Worm (Caenorhabditis elegans): ENCODE measurements around the gene F36G9.7.

Gene F36G9.7

ce11 chrV:15969653-15970052 is at the start of gene F36G9.7:
Gene F36G9.7 (minus strand): TSS chrV:15969753.
- TF ChIP-seq ceh-39 (tag; optimal IDR thresholded peaks at IDR 0.05) (no peak), unc-62 (GFP tag; optimal IDR thresholded peaks at IDR 0.05) (no peak), unc-120 (tag; optimal IDR thresholded peaks at IDR 0.05; ENCODE audit: poor library complexity, severe bottlenecking) (no peak), mep-1 (tag; optimal IDR thresholded peaks at IDR 0.05) (no peak), lin-13 (tag; optimal IDR thresholded peaks at IDR 0.05) (no peak)

- TF ChIP-seq ces-1 (GFP tag; optimal IDR thresholded peaks at IDR 0.05) = no peak
- no peak for TF ChIP-seq ceh-39 (tag; optimal IDR thresholded peaks at IDR 0.05)
- no peak for TF ChIP-seq ham-2 (GFP tag; optimal IDR thresholded peaks at IDR 0.05)
- no peak for TF ChIP-seq bed-3 (GFP tag; optimal IDR thresholded peaks at IDR 0.05)
- TF ChIP-seq mls-2 (tag; optimal IDR thresholded peaks at IDR 0.05) = no peak
- no peak for TF ChIP-seq pha-4 (tag; optimal IDR thresholded peaks at IDR 0.05)
- no peak for TF ChIP-seq hlh-1 (tag; optimal IDR thresholded peaks at IDR 0.05)
- no peak for TF ChIP-seq elt-3 (tag; optimal IDR thresholded peaks at IDR 0.05)
- no peak for TF ChIP-seq sptf-1 (tag; optimal IDR thresholded peaks at IDR 0.05)
- TF ChIP-seq M03D4.4 (tag; optimal IDR thresholded peaks at IDR 0.05) = no peak
- TF ChIP-seq ceh-83 (GFP tag; optimal IDR thresholded peaks at IDR 0.05) = no peak
- no peak for TF ChIP-seq mab-5 (tag; optimal IDR thresholded peaks at IDR 0.05)
- TF ChIP-seq flh-1 (GFP tag; optimal IDR thresholded peaks at IDR 0.05) = no peak
Measured at ce11 chrV:16017671-16018070, 48.1 kb upstream of the F36G9.7 start, which contains the start of gene srx-43. Gene srx-43 (plus strand): TSS chrV:16017971.

- TF ChIP-seq nhr-12 (tag; optimal IDR thresholded peaks at IDR 0.05) (no peak), blmp-1 (tag; optimal IDR thresholded peaks at IDR 0.05) (no peak), nhr-237 (tag; optimal IDR thresholded peaks at IDR 0.05) (no peak), ham-2 (GFP tag; optimal IDR thresholded peaks at IDR 0.05) (no peak), unc-62 (GFP tag; optimal IDR thresholded peaks at IDR 0.05) (no peak)
Measured at ce11 chrV:16016977-16017376, 47.4 kb upstream of the F36G9.7 start.

- TF ChIP-seq unc-62 (GFP tag; optimal IDR thresholded peaks at IDR 0.05) = no peak
- no peak for TF ChIP-seq tbx-8 (GFP tag; optimal IDR thresholded peaks at IDR 0.05)
- TF ChIP-seq ces-1 (GFP tag; optimal IDR thresholded peaks at IDR 0.05) = no peak
- no peak for TF ChIP-seq ztf-11 (tag; optimal IDR thresholded peaks at IDR 0.05)
- no peak for TF ChIP-seq nhr-237 (tag; optimal IDR thresholded peaks at IDR 0.05)
- no peak for TF ChIP-seq blmp-1 (tag; optimal IDR thresholded peaks at IDR 0.05)
- no peak for TF ChIP-seq M03D4.4 (tag; optimal IDR thresholded peaks at IDR 0.05)
- TF ChIP-seq ceh-39 (tag; optimal IDR thresholded peaks at IDR 0.05) = no peak
- no peak for TF ChIP-seq unc-120 (tag; optimal IDR thresholded peaks at IDR 0.05; ENCODE audit: poor library complexity, severe bottlenecking)
- TF ChIP-seq ceh-43 (GFP tag; optimal IDR thresholded peaks at IDR 0.05) = no peak
- TF ChIP-seq mep-1 (tag; optimal IDR thresholded peaks at IDR 0.05) = no peak
- TF ChIP-seq bed-3 (GFP tag; optimal IDR thresholded peaks at IDR 0.05) = no peak
- TF ChIP-seq elt-3 (tag; optimal IDR thresholded peaks at IDR 0.05) = no peak
- TF ChIP-seq sem-2 (GFP tag; optimal IDR thresholded peaks at IDR 0.05) = no peak
- no peak for TF ChIP-seq lin-13 (tag; optimal IDR thresholded peaks at IDR 0.05)
Measured at ce11 chrV:16015652-16016051, 46.1 kb upstream of the F36G9.7 start, which contains the start of gene str-232. Gene str-232 (minus strand): TSS chrV:16015752.

- TF ChIP-seq flh-1 (GFP tag; optimal IDR thresholded peaks at IDR 0.05) = no peak
- no peak for TF ChIP-seq unc-62 (GFP tag; optimal IDR thresholded peaks at IDR 0.05)
- TF ChIP-seq elt-1 (tag; optimal IDR thresholded peaks at IDR 0.05; ENCODE audit: borderline replicate concordance, insufficient read depth) = no peak
- TF ChIP-seq nhr-76 (tag; optimal IDR thresholded peaks at IDR 0.05) = no peak
- TF ChIP-seq ham-2 (GFP tag; optimal IDR thresholded peaks at IDR 0.05) = no peak
- TF ChIP-seq tbx-8 (GFP tag; optimal IDR thresholded peaks at IDR 0.05) = no peak
- TF ChIP-seq ces-1 (GFP tag; optimal IDR thresholded peaks at IDR 0.05) = no peak
- no peak for TF ChIP-seq ztf-11 (tag; optimal IDR thresholded peaks at IDR 0.05)
- TF ChIP-seq ceh-83 (GFP tag; optimal IDR thresholded peaks at IDR 0.05) = no peak
Measured at ce11 chrV:16009564-16009963, 40.0 kb upstream of the F36G9.7 start, which contains the start of gene str-233. Gene str-233 (minus strand): TSS chrV:16009664.

ce11 chrV:16007505-16007904 is 38.0 kb upstream of the F36G9.7 start, which contains the start of gene str-231:
Gene str-231 (minus strand): TSS chrV:16007605.
- TF ChIP-seq cnd-1 (tag; optimal IDR thresholded peaks at IDR 0.05) (no peak), elt-3 (tag; optimal IDR thresholded peaks at IDR 0.05) (no peak), nhr-12 (tag; optimal IDR thresholded peaks at IDR 0.05) (no peak), lsy-2 (tag; optimal IDR thresholded peaks at IDR 0.05) (no peak), nhr-28 (tag; optimal IDR thresholded peaks at IDR 0.05) (no peak), unc-39 (tag; optimal IDR thresholded peaks at IDR 0.05) (no peak), tbx-8 (GFP tag; optimal IDR thresholded peaks at IDR 0.05) (no peak), M03D4.4 (tag; optimal IDR thresholded peaks at IDR 0.05) (no peak)
